Worm (Caenorhabditis elegans) whole organism, late embryonic: Measurements from ENCODE around the gene F36H5.12.

Experiments used
- C38D4.7 ChIP-seq: fragments of 200-800 bp; sonication (Bioruptor generic); optimal IDR thresholded peaks from 2 replicates; lab custom pipeline; 2018; ENCODE audit warnings: mild to moderate bottlenecking, missing genetic modification characterization, moderate library complexity, missing compliant biosample characterization
- K09A11.1 ChIP-seq: sonication (generic microtip); optimal IDR thresholded peaks from 2 replicates; lab custom pipeline; 2017; ENCODE audit warnings: antibody characterized with exemption, mild to moderate bottlenecking, missing genetic modification characterization, missing compliant biosample characterization; ENCODE audit not compliant: insufficient read depth
- T23F11.4 ChIP-seq: fragments of 200-800 bp; sonication (Bioruptor generic); optimal IDR thresholded peaks from 2 replicates; lab custom pipeline; 2018; ENCODE audit warnings: mild to moderate bottlenecking, missing genetic modification characterization, missing compliant biosample characterization
- Y22D7AL.16 ChIP-seq: sonication (generic microtip); optimal IDR thresholded peaks from 2 replicates; lab custom pipeline; 2016; ENCODE audit warnings: missing genetic modification characterization, missing compliant biosample characterization
- ahr-1 ChIP-seq: sonication (generic microtip); optimal IDR thresholded peaks from 2 replicates; lab custom pipeline; 2016; ENCODE audit warnings: missing genetic modification characterization, missing compliant biosample characterization
- ceh-18 ChIP-seq: sonication (generic microtip); optimal IDR thresholded peaks from 2 replicates; lab custom pipeline; 2016; ENCODE audit warnings: missing genetic modification characterization, missing compliant biosample characterization
- ceh-19 ChIP-seq: fragments of 200-800 bp; sonication (Bioruptor generic); optimal IDR thresholded peaks from 2 replicates; lab custom pipeline; 2018; ENCODE audit warnings: mild to moderate bottlenecking, missing genetic modification characterization, missing compliant biosample characterization
- ceh-2 ChIP-seq: sonication (generic microtip); optimal IDR thresholded peaks from 2 replicates; lab custom pipeline; 2016; ENCODE audit warnings: missing genotype, missing genetic modification characterization, missing compliant biosample characterization
- ceh-31 ChIP-seq: sonication (generic microtip); optimal IDR thresholded peaks from 2 replicates; lab custom pipeline; 2016; ENCODE audit warnings: missing genetic modification characterization, missing compliant biosample characterization
- ceh-45 ChIP-seq: fragments of 200-800 bp; sonication (Bioruptor generic); IDR thresholded peaks from 2 replicates; pipeline ENCODE4 v1.3.6; 2022; ENCODE audit warnings: missing genetic modification reagents, missing genetic modification characterization, missing compliant biosample characterization
- che-1 ChIP-seq: sonication (generic microtip); optimal IDR thresholded peaks from 2 replicates; lab custom pipeline; 2016; ENCODE audit warnings: mild to moderate bottlenecking, missing genetic modification characterization, missing compliant biosample characterization
- dve-1 ChIP-seq: sonication (generic microtip); optimal IDR thresholded peaks from 2 replicates; lab custom pipeline; 2017; ENCODE audit warnings: antibody characterized with exemption, mild to moderate bottlenecking, missing genetic modification characterization, missing compliant biosample characterization
- elt-2 ChIP-seq: sonication (generic microtip); optimal IDR thresholded peaks from 2 replicates; lab custom pipeline; 2016; ENCODE audit warnings: missing genetic modification reagents, missing genetic modification characterization, missing compliant biosample characterization
- eyg-1 ChIP-seq: sonication (generic microtip); optimal IDR thresholded peaks from 2 replicates; lab custom pipeline; 2016; ENCODE audit warnings: missing genotype, missing genetic modification characterization, missing compliant biosample characterization
- fax-1 ChIP-seq: sonication (generic microtip); optimal IDR thresholded peaks from 2 replicates; lab custom pipeline; 2016; ENCODE audit warnings: missing genotype, missing genetic modification characterization, missing compliant biosample characterization
- fkh-10 ChIP-seq: fragments of 150-350 bp; optimal IDR thresholded peaks from 2 replicates; lab custom pipeline; 2014; ENCODE audit warnings: missing biosample characterization, missing genetic modification reagents, missing genetic modification characterization
- fkh-6 ChIP-seq: sonication (generic microtip); optimal IDR thresholded peaks from 2 replicates; lab custom pipeline; 2016; ENCODE audit warnings: missing genetic modification characterization, missing compliant biosample characterization
- hlh-13 ChIP-seq: fragments of 200-800 bp; sonication (Bioruptor generic); optimal IDR thresholded peaks from 2 replicates; lab custom pipeline; 2018; ENCODE audit warnings: mild to moderate bottlenecking, missing genetic modification characterization, missing compliant biosample characterization
- hlh-8 ChIP-seq: sonication (generic microtip); optimal IDR thresholded peaks from 2 replicates; lab custom pipeline; 2016; ENCODE audit warnings: missing genotype, missing genetic modification characterization, missing compliant biosample characterization
- lim-6 ChIP-seq: sonication (generic microtip); optimal IDR thresholded peaks from 2 replicates; lab custom pipeline; 2016; ENCODE audit warnings: missing genetic modification characterization, missing compliant biosample characterization
- madf-2 ChIP-seq: sonication (generic microtip); optimal IDR thresholded peaks from 2 replicates; lab custom pipeline; 2017; ENCODE audit warnings: missing genetic modification characterization, missing compliant biosample characterization
- mec-3 ChIP-seq: sonication (generic microtip); optimal IDR thresholded peaks from 2 replicates; lab custom pipeline; 2016; ENCODE audit warnings: borderline replicate concordance, missing genetic modification characterization, missing compliant biosample characterization
- nfya-1 ChIP-seq: sonication (generic microtip); optimal IDR thresholded peaks from 2 replicates; lab custom pipeline; 2017; ENCODE audit warnings: missing genetic modification characterization, mild to moderate bottlenecking, missing compliant biosample characterization, antibody characterized with exemption, moderate library complexity
- nhr-11 ChIP-seq: fragments of 150-350 bp; optimal IDR thresholded peaks from 2 replicates; lab custom pipeline; 2014; ENCODE audit warnings: missing biosample characterization, missing genetic modification characterization
- odd-2 ChIP-seq: sonication (generic microtip); optimal IDR thresholded peaks from 2 replicates; lab custom pipeline; 2017; ENCODE audit warnings: antibody characterized with exemption, mild to moderate bottlenecking, missing genetic modification characterization, missing compliant biosample characterization
- pat-9 ChIP-seq: fragments of 200-800 bp; sonication (Bioruptor generic); optimal IDR thresholded peaks from 2 replicates; lab custom pipeline; 2018; ENCODE audit warnings: mild to moderate bottlenecking, missing genetic modification characterization, moderate library complexity, missing compliant biosample characterization
- pha-2 ChIP-seq: sonication (generic microtip); optimal IDR thresholded peaks from 2 replicates; lab custom pipeline; 2017; ENCODE audit warnings: mild to moderate bottlenecking, missing genetic modification characterization, missing compliant biosample characterization
- pha-4 ChIP-seq: fragments of 150-350 bp; optimal IDR thresholded peaks from 2 replicates; lab custom pipeline; 2018; ENCODE audit warnings: missing biosample characterization, missing genetic modification reagents, missing genetic modification characterization
- pros-1 ChIP-seq: fragments of 150-350 bp; optimal IDR thresholded peaks from 2 replicates; lab custom pipeline; 2014; ENCODE audit warnings: missing biosample characterization, missing genetic modification reagents, missing genetic modification characterization
- ref-2 ChIP-seq: sonication (generic microtip); optimal IDR thresholded peaks from 2 replicates; lab custom pipeline; 2016; ENCODE audit warnings: missing genetic modification characterization, missing compliant biosample characterization
- rnt-1 ChIP-seq: sonication (generic microtip); optimal IDR thresholded peaks from 2 replicates; lab custom pipeline; 2016; ENCODE audit warnings: missing genetic modification characterization, missing compliant biosample characterization
- sox-4 ChIP-seq: sonication (generic microtip); optimal IDR thresholded peaks from 2 replicates; lab custom pipeline; 2017; ENCODE audit warnings: mild to moderate bottlenecking, missing genetic modification characterization, inconsistent platforms, missing compliant biosample characterization
- syd-9 ChIP-seq: sonication (generic microtip); optimal IDR thresholded peaks from 2 replicates; lab custom pipeline; 2016; ENCODE audit warnings: mild to moderate bottlenecking, missing genetic modification characterization, moderate library complexity, missing compliant biosample characterization
- ttx-3 ChIP-seq: sonication (generic microtip); optimal IDR thresholded peaks from 2 replicates; lab custom pipeline; 2016; ENCODE audit warnings: missing genetic modification reagents, missing genetic modification characterization, missing compliant biosample characterization
- unc-42 ChIP-seq: sonication (generic microtip); optimal IDR thresholded peaks from 2 replicates; lab custom pipeline; 2016; ENCODE audit warnings: missing genotype, missing genetic modification characterization, missing compliant biosample characterization
- unc-86 ChIP-seq: sonication (generic microtip); optimal IDR thresholded peaks from 2 replicates; lab custom pipeline; 2016; ENCODE audit warnings: missing genetic modification characterization, missing compliant biosample characterization

F36H5.12 gene

ce11 chrII:1744183-1744582, 1.5 kb downstream of the F36H5.12 start, which contains the start of gene clec-19:
TSS of gene clec-19 (plus strand) at chrII:1744483.
- TF ChIP-seq dve-1 = no peak
- TF ChIP-seq odd-2 (tag; lab: Kevin White, UChicago) = no peak
- TF ChIP-seq ceh-2 = no peak
- TF ChIP-seq lim-6 (tag; lab: Kevin White, UChicago) = no peak
- TF ChIP-seq pha-4 = no peak
- no peak for TF ChIP-seq pros-1
- TF ChIP-seq K09A11.1 = no peak
- TF ChIP-seq ceh-19 (GFP tag; lab: Kevin White, UChicago) = no peak
- TF ChIP-seq ttx-3 = no peak
- TF ChIP-seq unc-42 (tag; lab: Kevin White, UChicago) = no peak
- no peak for TF ChIP-seq rnt-1 (tag; lab: Kevin White, UChicago)
- TF ChIP-seq ceh-45 = no peak
- no peak for TF ChIP-seq fkh-6
- TF ChIP-seq elt-2 (tag; lab: Kevin White, UChicago) = no peak
- no peak for TF ChIP-seq C38D4.7 (GFP tag; lab: Kevin White, UChicago)

DNA sequence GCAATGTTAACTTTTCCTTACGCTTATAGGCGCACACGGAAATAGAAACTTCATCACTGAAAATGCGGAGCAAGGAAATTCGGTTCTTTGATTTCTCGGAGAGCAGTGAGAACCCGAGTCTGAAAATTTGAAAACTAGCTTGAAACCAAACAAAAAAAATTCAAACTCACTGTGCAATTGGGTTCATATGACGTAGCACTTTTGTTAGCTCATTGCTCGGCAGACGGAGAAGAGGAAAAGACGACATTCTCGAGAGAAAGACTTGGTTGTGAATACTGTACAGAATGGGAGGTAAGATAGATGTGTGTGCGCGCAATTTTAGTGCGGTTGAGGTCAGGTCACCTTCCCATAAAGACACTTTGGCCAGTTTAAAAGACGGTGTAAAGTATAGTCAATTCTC, 7.8 kb downstream of the F36H5.12 start, which contains the start of the genes F36H5.13 and F36H5.8:
Gene F36H5.13 (minus strand): TSS at position 101 of the 400 bp plus-strand sequence.
Gene F36H5.8 (minus strand): TSS at position 274 of the 400 bp plus-strand sequence.
- TF ChIP-seq fax-1 (tag; lab: Kevin White, UChicago) = no peak
- TF ChIP-seq, all 69 proteins: peak for 0

ce11 chrII:1752990-1753389, 10.4 kb downstream of the F36H5.12 start, which contains the start of gene F36H5.9:
TSS of gene F36H5.9 (minus strand) at chrII:1753090.
- TF ChIP-seq T23F11.4 (GFP tag; lab: Kevin White, UChicago) (no peak), pha-2 (tag; lab: Kevin White, UChicago) (no peak), hlh-8 (no peak), ceh-45 (no peak)

DNA sequence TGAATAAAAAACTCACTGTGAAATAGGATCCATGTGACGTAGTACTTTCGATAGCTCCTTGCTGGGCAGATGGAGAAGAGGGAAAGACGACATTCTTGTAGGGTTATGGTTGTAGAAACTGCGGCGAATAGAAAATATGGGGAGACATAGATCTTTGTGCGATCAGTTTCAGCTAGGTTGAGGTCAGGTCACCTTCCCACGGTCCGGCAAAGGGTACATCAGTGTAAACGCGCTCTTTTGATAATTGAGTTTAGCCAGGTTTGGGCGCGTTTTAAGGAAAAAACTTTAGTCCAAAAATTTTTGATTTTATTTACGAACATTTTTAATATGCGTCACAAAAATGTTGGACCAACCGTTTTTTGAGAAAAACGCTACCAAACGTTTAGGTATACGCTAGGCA, 13.4 kb downstream of the F36H5.12 start, which contains the start of gene F36H5.17:
Gene F36H5.17 (minus strand): TSS at position 101 of the 400 bp plus-strand sequence.
- no peak for TF ChIP-seq unc-86 (tag; lab: Kevin White, UChicago)
- no peak for TF ChIP-seq nhr-11 (tag; lab: Kevin White, UChicago)
- no peak for TF ChIP-seq ahr-1 (tag; lab: Kevin White, UChicago)
- no peak for TF ChIP-seq madf-2
- TF ChIP-seq eyg-1 = no peak
- TF ChIP-seq syd-9 (tag; lab: Kevin White, UChicago) = no peak
- TF ChIP-seq hlh-13 (GFP tag; lab: Kevin White, UChicago) = no peak
- TF ChIP-seq pat-9 (tag; lab: Kevin White, UChicago) = no peak
- TF ChIP-seq Y22D7AL.16 (tag; lab: Kevin White, UChicago) = no peak
- TF ChIP-seq sox-4 (tag; lab: Kevin White, UChicago) = no peak
- no peak for TF ChIP-seq mec-3 (tag; lab: Kevin White, UChicago)
- TF ChIP-seq ceh-31 = no peak

ce11 chrII:1756582-1756981, 13.9 kb downstream of the F36H5.12 start, which contains the start of gene fbxb-53:
TSS of gene fbxb-53 (plus strand) at chrII:1756882.
- TF ChIP-seq che-1 = no peak

- TF ChIP-seq ceh-18 (no peak), fkh-10 (GFP tag; lab: Kevin White, UChicago) (no peak), elt-2 (tag; lab: Kevin White, UChicago) (no peak), ahr-1 (tag; lab: Kevin White, UChicago) (no peak), nfya-1 (tag; lab: Kevin White, UChicago) (no peak), ref-2 (tag; lab: Kevin White, UChicago) (no peak)
Observed at ce11 chrII:1757033-1757432, 14.4 kb downstream of the F36H5.12 start, which contains the start of gene F36H5.10. TSS of gene F36H5.10 (plus strand) at chrII:1757333.
